Worm (Caenorhabditis elegans): ENCODE data around the gene irld-40.
"Not testable (repeated sequence)": the region's sequence is repeated elsewhere in the genome, so short reads cannot be mapped to it uniquely, and the experiment has no call there.

DNA sequence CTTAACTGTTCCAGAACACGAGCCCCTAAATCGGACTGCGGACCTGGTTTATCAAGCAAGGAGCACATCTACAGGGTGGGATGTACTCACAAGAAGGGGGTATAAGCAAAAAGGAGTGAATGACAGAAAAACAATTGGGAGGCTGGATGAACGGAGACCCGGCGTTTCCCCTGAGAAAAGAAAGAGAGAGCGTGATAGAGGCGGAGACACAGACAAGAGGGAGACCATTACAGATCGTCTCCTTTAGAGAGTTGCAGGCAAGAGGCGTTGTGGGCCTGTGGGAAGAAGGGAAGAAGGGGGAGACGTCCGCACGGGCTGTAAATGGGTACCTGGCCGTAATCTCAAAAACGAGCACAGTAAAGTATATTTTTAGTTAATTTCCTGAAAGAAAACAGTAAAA is 31.5 kb downstream of the irld-40 start, which contains the start of gene Y46H3C.7:
- not testable (repeated sequence) for TF ChIP-seq F13C5.2 (tag; optimal IDR thresholded peaks at IDR 0.05); tbx-11 (GFP tag; IDR thresholded peaks at IDR 0.05); flt-1 (GFP tag; IDR thresholded peaks at IDR 0.05); ama-1 (optimal IDR thresholded peaks at IDR 0.05); aly-1 (tag; optimal IDR thresholded peaks at IDR 0.05)

All from whole organism, early embryonic.